Fruit fly (Drosophila melanogaster): ENCODE results near the gene GluRIIC.
A peak's percentile ranks its signal among the peaks of the same experiment; 100 is the strongest.

The GluRIIC gene

dm6 chr2L:866950-867744 is 46.7 kb upstream of the GluRIIC start (continued):
- TF ChIP-seq CG17802 (tag; optimal IDR thresholded peaks at IDR 0.05) (peak; percentile 78), CG8388 (GFP tag; optimal IDR thresholded peaks at IDR 0.05) (peak; percentile 88), CG32772 (GFP tag; IDR thresholded peaks at IDR 0.05) (peak; percentile 92), pnt (GFP tag; optimal IDR thresholded peaks at IDR 0.05) (peak; percentile 88), Six4 (GFP tag; optimal IDR thresholded peaks at IDR 0.05) (peak; percentile 81), CG8290 (GFP tag; optimal IDR thresholded peaks at IDR 0.05) (peak; percentile 88), CG8290 (tag; optimal IDR thresholded peaks at IDR 0.05) (peak; percentile 26 to 98), aop (GFP tag; IDR thresholded peaks at IDR 0.05) (peak; percentile 63; the same call in 1 of the 2 replicates), CG4282 (GFP tag; optimal IDR thresholded peaks at IDR 0.05) (peak; percentile 32), inv (GFP tag; IDR thresholded peaks at IDR 0.05; ENCODE audit: partially characterized antibody) (no peak), CG18262 (tag; optimal IDR thresholded peaks at IDR 0.05) (peak; percentile 88), Fer3 (tag; optimal IDR thresholded peaks at IDR 0.05) (peak; percentile 95), Med (GFP tag) (peak; percentile 99), CG8478 (optimal IDR thresholded peaks at IDR 0.05) (no peak), Oaz (GFP tag; IDR thresholded peaks at IDR 0.05) (peak; percentile 93), Dfd (GFP tag; optimal IDR thresholded peaks at IDR 0.05) (no peak), fru (optimal IDR thresholded peaks at IDR 0.05) (no peak), CG6272 (GFP tag; IDR thresholded peaks at IDR 0.05) (peak; percentile 94), HLHmδ (GFP tag; optimal IDR thresholded peaks at IDR 0.05) (no peak), CG31365 (tag; optimal IDR thresholded peaks at IDR 0.05) (peak; percentile 81), CG4360 (GFP tag; IDR thresholded peaks at IDR 0.05) (peak; percentile 64), C15 (GFP tag; IDR thresholded peaks at IDR 0.05) (peak; percentile 88), dm (GFP tag; optimal IDR thresholded peaks at IDR 0.05) (peak; percentile 75), Ssrp (tag; optimal IDR thresholded peaks at IDR 0.05) (peak; percentile 90), mam (GFP tag; optimal IDR thresholded peaks at IDR 0.05) (peak; percentile 95), Lhr (GFP tag; optimal IDR thresholded peaks at IDR 0.05) (peak; percentile 63), kni (GFP tag; optimal IDR thresholded peaks at IDR 0.05) (peak; percentile 88), CkIIα-i1 (GFP tag; IDR thresholded peaks at IDR 0.05) (peak; percentile 31; the same call in 1 of the 2 replicates), CG13287 (GFP tag; IDR thresholded peaks at IDR 0.05; ENCODE audit: partially characterized antibody) (peak; percentile 12; the same call in 1 of the 2 replicates), Elba2 (GFP tag; optimal IDR thresholded peaks at IDR 0.05) (peak; percentile 91), sna (GFP tag; IDR thresholded peaks at IDR 0.05; ENCODE audit: partially characterized antibody) (no peak), CG16813 (GFP tag; IDR thresholded peaks at IDR 0.05; ENCODE audit: partially characterized antibody) (no peak), CG12744 (GFP tag; optimal IDR thresholded peaks at IDR 0.05) (peak; percentile 85), CG3726 (GFP tag; IDR thresholded peaks at IDR 0.05) (peak; percentile 88), ara (GFP tag; IDR thresholded peaks at IDR 0.05) (peak; percentile 95), CG3281 (GFP tag; optimal IDR thresholded peaks at IDR 0.05) (peak; percentile 89), CG13296 (GFP tag; optimal IDR thresholded peaks at IDR 0.05) (peak; percentile 93), gsb-n (tag; optimal IDR thresholded peaks at IDR 0.05) (peak; percentile 87), CG4707 (GFP tag; optimal IDR thresholded peaks at IDR 0.05) (peak; percentile 81), sim (GFP tag; IDR thresholded peaks at IDR 0.05) (peak; percentile 72; the same call in 1 of the 2 replicates), Doc3 (GFP tag; IDR thresholded peaks at IDR 0.05; ENCODE audit: partially characterized antibody) (no peak), tup (GFP tag; optimal IDR thresholded peaks at IDR 0.05) (peak; percentile 85), CG13894 (tag; optimal IDR thresholded peaks at IDR 0.05) (peak; percentile 89), CG11723 (GFP tag; optimal IDR thresholded peaks at IDR 0.05) (peak; percentile 80), al (GFP tag; IDR thresholded peaks at IDR 0.05) (peak; percentile 92), tna (GFP tag; IDR thresholded peaks at IDR 0.05; ENCODE audit: partially characterized antibody) (peak; percentile 41; the same call in 1 of the 2 replicates), schlank (tag; optimal IDR thresholded peaks at IDR 0.05) (peak; percentile 90), crp (GFP tag; optimal IDR thresholded peaks at IDR 0.05) (peak in 1 of 2 experiments; percentile 43), so (GFP tag; IDR thresholded peaks at IDR 0.05) (peak; percentile 93)
